Fruit fly (Drosophila melanogaster) whole organism, embryonic: ENCODE measurements around the gene CG6294.

Source experiments
- CG11695 ChIP-seq: fragments of 200-800 bp; sonication (Bioruptor generic); IDR thresholded peaks from 3 replicates; pipeline ENCODE4 v1.3.6; 2022; ENCODE audit warnings: missing biosample characterization, missing genetic modification characterization
- CG12659 ChIP-seq: fragments of 200-800 bp; sonication (Bioruptor generic); optimal IDR thresholded peaks from 3 replicates; lab custom pipeline; 2017; ENCODE audit warnings: mild to moderate bottlenecking, missing biosample characterization, missing genetic modification reagents, missing genetic modification characterization
- CG12942 ChIP-seq: fragments of 200-800 bp; sonication (Bioruptor generic); optimal IDR thresholded peaks from 3 replicates; lab custom pipeline; 2016; ENCODE audit warnings: missing biosample characterization, missing genetic modification characterization
- CG16813 ChIP-seq: fragments of 200-800 bp; sonication (Bioruptor generic); IDR thresholded peaks from 3 replicates; pipeline ENCODE4 v1.3.6; 2022; ENCODE audit warnings: missing biosample characterization, missing genetic modification characterization; ENCODE audit not compliant: partially characterized antibody
- CG16863 ChIP-seq: fragments of 200-800 bp; sonication (Bioruptor generic); optimal IDR thresholded peaks from 3 replicates; lab custom pipeline; 2016; ENCODE audit warnings: missing biosample characterization, missing genetic modification characterization
- CG17612 ChIP-seq: fragments of 200-800 bp; sonication (Bioruptor generic); IDR thresholded peaks from 2 replicates; pipeline ENCODE4 v1.3.6; 2022; ENCODE audit warnings: missing biosample characterization, missing genetic modification characterization
- CG18476 ChIP-seq: fragments of 200-800 bp; sonication (Bioruptor generic); optimal IDR thresholded peaks from 2 replicates; lab custom pipeline; 2016; ENCODE audit warnings: missing biosample characterization, mild to moderate bottlenecking, missing genetic modification characterization
- CG18764 ChIP-seq: fragments of 200-800 bp; sonication (Bioruptor generic); optimal IDR thresholded peaks from 3 replicates; lab custom pipeline; 2016; ENCODE audit warnings: missing biosample characterization, missing genetic modification characterization
- CG2116 ChIP-seq: fragments of 200-800 bp; sonication (Bioruptor generic); optimal IDR thresholded peaks from 3 replicates; lab custom pipeline; 2018; ENCODE audit warnings: missing biosample characterization, mild to moderate bottlenecking, missing genetic modification characterization
- CG3726 ChIP-seq: fragments of 200-800 bp; sonication (Bioruptor generic); IDR thresholded peaks from 3 replicates; pipeline ENCODE4, ENCODE4 v1.3.6; 2022; ENCODE audit warnings: missing biosample characterization, missing genetic modification characterization
- CG6654 ChIP-seq: fragments of 200-800 bp; sonication (Bioruptor generic); optimal IDR thresholded peaks from 2 replicates; lab custom pipeline; 2017; ENCODE audit warnings: missing biosample characterization, mild to moderate bottlenecking, missing genetic modification characterization
- CG7963 ChIP-seq: fragments of 200-800 bp; sonication (Bioruptor generic); IDR thresholded peaks from 3 replicates; pipeline ENCODE4 v1.3.6; 2022; ENCODE audit warnings: missing biosample characterization, missing genetic modification characterization; ENCODE audit not compliant: partially characterized antibody
- CG8388 ChIP-seq: fragments of 200-800 bp; sonication (Bioruptor generic); optimal IDR thresholded peaks from 2 replicates; lab custom pipeline; 2019; ENCODE audit warnings: missing biosample characterization, mild to moderate bottlenecking, missing genetic modification characterization, moderate library complexity
- CG8944 ChIP-seq: fragments of 200-800 bp; sonication (Bioruptor generic); optimal IDR thresholded peaks from 3 replicates; lab custom pipeline; 2016; ENCODE audit warnings: missing biosample characterization, missing genetic modification characterization
- Camta ChIP-seq: fragments of 200-800 bp; sonication (Bioruptor generic); optimal IDR thresholded peaks from 2 replicates; lab custom pipeline; 2016; ENCODE audit warnings: missing biosample characterization, missing genetic modification characterization
- Dad ChIP-seq: fragments of 200-800 bp; sonication (Bioruptor generic); optimal IDR thresholded peaks from 3 replicates; lab custom pipeline; 2016; ENCODE audit warnings: missing biosample characterization, missing genetic modification characterization
- Dll ChIP-seq: fragments of 200-800 bp; sonication (Bioruptor generic); IDR thresholded peaks from 4 replicates; pipeline ENCODE4 v1.3.6; 2022; ENCODE audit warnings: missing biosample characterization, missing genetic modification characterization; ENCODE audit not compliant: partially characterized antibody
- Dref ChIP-seq: fragments of 200-800 bp; sonication (Bioruptor generic); IDR thresholded peaks from 2 replicates; pipeline ENCODE4 v1.3.6; 2022; ENCODE audit warnings: missing biosample characterization, missing genetic modification characterization
- E2f2 ChIP-seq: fragments of 200-800 bp; sonication (Bioruptor generic); IDR thresholded peaks from 2 replicates; pipeline ENCODE4 v1.3.6; 2022; ENCODE audit warnings: missing biosample characterization, missing genetic modification characterization
- Fer2 ChIP-seq: fragments of 200-800 bp; sonication (Bioruptor generic); optimal IDR thresholded peaks from 2 replicates; lab custom pipeline; 2018; ENCODE audit warnings: missing biosample characterization, mild to moderate bottlenecking, missing genetic modification characterization, moderate library complexity
- Med ChIP-seq: fragments of 200-800 bp; sonication (Bioruptor generic); peaks from one replicate; lab custom pipeline; 2016; ENCODE audit warnings: missing biosample characterization, missing genetic modification characterization, mild to moderate bottlenecking, inconsistent platforms, moderate library complexity
- Myb ChIP-seq: fragments of 200-800 bp; sonication (Bioruptor generic); optimal IDR thresholded peaks from 2 replicates; lab custom pipeline; 2016; ENCODE audit warnings: missing biosample characterization, missing genetic modification characterization
- Neu2 ChIP-seq: fragments of 200-800 bp; sonication (Bioruptor generic); optimal IDR thresholded peaks from 3 replicates; lab custom pipeline; 2016; ENCODE audit warnings: missing biosample characterization, missing genetic modification characterization, borderline replicate concordance
- Nf-YB ChIP-seq: fragments of 200-800 bp; sonication (Bioruptor generic); optimal IDR thresholded peaks from 3 replicates; lab custom pipeline; 2019; ENCODE audit warnings: missing biosample characterization, mild to moderate bottlenecking, missing genetic modification characterization, moderate library complexity
- Opbp ChIP-seq: fragments of 200-800 bp; sonication (Bioruptor generic); IDR thresholded peaks from 3 replicates; pipeline ENCODE4 v1.3.6; 2022; ENCODE audit warnings: missing biosample characterization, missing genetic modification characterization; ENCODE audit not compliant: partially characterized antibody
- Pdp1 ChIP-seq, 2 experiments: fragments of 200-800 bp; sonication (Bioruptor generic); optimal IDR thresholded peaks; 3 replicates each; lab custom pipeline; 2016; ENCODE audit warnings: missing biosample characterization in 2 of 2, missing genetic modification characterization in 2 of 2, mild to moderate bottlenecking in 1 of 2, moderate library complexity in 1 of 2
- Scr ChIP-seq: fragments of 200-800 bp; sonication (Bioruptor generic); IDR thresholded peaks from 2 replicates; pipeline ENCODE4 v1.3.6; 2022; ENCODE audit warnings: missing biosample characterization, missing genetic modification characterization; ENCODE audit not compliant: partially characterized antibody
- Sox100B ChIP-seq: fragments of 200-800 bp; sonication (Bioruptor generic); optimal IDR thresholded peaks from 3 replicates; lab custom pipeline; 2018; ENCODE audit warnings: missing biosample characterization, mild to moderate bottlenecking, missing genetic modification characterization
- Xbp1 ChIP-seq: fragments of 200-800 bp; sonication (Bioruptor generic); optimal IDR thresholded peaks from 3 replicates; lab custom pipeline; 2016; ENCODE audit warnings: missing biosample characterization, mild to moderate bottlenecking, missing genetic modification characterization
- abd-A ChIP-seq: fragments of 200-800 bp; sonication (Bioruptor generic); optimal IDR thresholded peaks from 3 replicates; lab custom pipeline; 2019; ENCODE audit warnings: missing biosample characterization, mild to moderate bottlenecking, missing genetic modification characterization, moderate library complexity
- amos ChIP-seq: fragments of 200-800 bp; sonication (Bioruptor generic); IDR thresholded peaks from 2 replicates; pipeline ENCODE4 v1.3.6; 2022; ENCODE audit warnings: missing biosample characterization, missing genetic modification characterization; ENCODE audit not compliant: partially characterized antibody
- az2 ChIP-seq: fragments of 200-800 bp; sonication (Bioruptor generic); optimal IDR thresholded peaks from 3 replicates; lab custom pipeline; 2016; ENCODE audit warnings: missing biosample characterization, missing genetic modification characterization
- bab2 ChIP-seq: fragments of 200-800 bp; sonication (Bioruptor generic); optimal IDR thresholded peaks from 2 replicates; lab custom pipeline; 2016; ENCODE audit warnings: missing biosample characterization, missing genetic modification characterization
- bbx ChIP-seq: fragments of 200-800 bp; sonication (Bioruptor generic); IDR thresholded peaks from 2 replicates; pipeline ENCODE4 v1.3.6; 2022; ENCODE audit warnings: missing biosample characterization, missing genetic modification characterization; ENCODE audit not compliant: partially characterized antibody
- cg ChIP-seq: fragments of 200-800 bp; sonication (Bioruptor generic); optimal IDR thresholded peaks from 3 replicates; lab custom pipeline; 2019; ENCODE audit warnings: missing biosample characterization, mild to moderate bottlenecking, missing genetic modification characterization, moderate library complexity
- chinmo ChIP-seq: fragments of 200-800 bp; sonication (Bioruptor generic); IDR thresholded peaks from 4 replicates; pipeline ENCODE4 v1.3.6; 2022; ENCODE audit warnings: missing biosample characterization, missing genetic modification characterization; ENCODE audit not compliant: partially characterized antibody
- gfzf ChIP-seq: fragments of 200-800 bp; sonication (Bioruptor generic); optimal IDR thresholded peaks from 2 replicates; lab custom pipeline; 2016; ENCODE audit warnings: missing biosample characterization, mild to moderate bottlenecking, missing genetic modification characterization, moderate library complexity
- grau ChIP-seq: fragments of 200-800 bp; optimal IDR thresholded peaks from 3 replicates; lab custom pipeline; 2019; ENCODE audit warnings: missing biosample characterization, mild to moderate bottlenecking, missing genetic modification characterization, moderate library complexity
- hb ChIP-seq: fragments of 200-800 bp; sonication (Bioruptor generic); IDR thresholded peaks from 3 replicates; pipeline ENCODE4 v1.3.6; 2022; ENCODE audit warnings: missing biosample characterization, missing genetic modification characterization; ENCODE audit not compliant: partially characterized antibody
- mam ChIP-seq: fragments of 200-800 bp; sonication (Bioruptor generic); optimal IDR thresholded peaks from 3 replicates; lab custom pipeline; 2016; ENCODE audit warnings: missing biosample characterization, missing genetic modification characterization
- prd ChIP-seq, 3 experiments: fragments of >200 bp in 2 of 3; fragments of 200-800 bp in 1 of 3; sonication (Bioruptor generic) in 1 of 3; optimal IDR thresholded peaks in 2 of 3; IDR thresholded peaks in 1 of 3; 2 replicates in 2 of 3; 3 replicates in 1 of 3; pipeline versions ENCODE4 v1.3.6 to Lab custom; 2017 to 2022; ENCODE audit warnings: missing biosample characterization in 1 of 3, missing genetic modification characterization in 1 of 3
- row ChIP-seq: fragments of 200-800 bp; sonication (Bioruptor generic); IDR thresholded peaks from 3 replicates; pipeline ENCODE4 v1.3.6; 2022; ENCODE audit warnings: missing biosample characterization, missing genetic modification characterization
- sr ChIP-seq: fragments of 200-800 bp; sonication (Bioruptor generic); IDR thresholded peaks from 3 replicates; pipeline ENCODE4 v1.3.6; 2022; ENCODE audit warnings: missing biosample characterization, missing genetic modification characterization
- stwl ChIP-seq: fragments of 200-800 bp; sonication (Bioruptor generic); optimal IDR thresholded peaks from 3 replicates; lab custom pipeline; 2018; ENCODE audit warnings: missing biosample characterization, mild to moderate bottlenecking, missing genetic modification characterization, moderate library complexity
- tna ChIP-seq: fragments of 200-800 bp; sonication (Bioruptor generic); IDR thresholded peaks from 2 replicates; pipeline ENCODE4 v1.3.6; 2022; ENCODE audit warnings: missing biosample characterization, missing genetic modification characterization; ENCODE audit not compliant: partially characterized antibody
- toy ChIP-seq: fragments of 200-800 bp; sonication (Bioruptor generic); IDR thresholded peaks from 2 replicates; pipeline ENCODE4 v1.3.6; 2022; ENCODE audit warnings: missing biosample characterization, missing genetic modification characterization
- zf30C ChIP-seq: fragments of 200-800 bp; sonication (Bioruptor generic); optimal IDR thresholded peaks from 3 replicates; lab custom pipeline; 2018; ENCODE audit warnings: missing biosample characterization, mild to moderate bottlenecking, missing genetic modification characterization

The CG6294 gene

dm6 chrX:15484451-15485032 is 22.0 kb downstream of the CG6294 start (continued):
- TF ChIP-seq abd-A (tag; lab: Kevin White, UChicago) (no peak), CG12659 (GFP tag; lab: Kevin White, UChicago) (no peak), amos (GFP tag; lab: Robert Waterston, UW) (peak; percentile 57; the same call in 1 of the 2 replicates), cg (peak; percentile 80), Opbp (GFP tag; lab: Robert Waterston, UW) (peak; percentile 70; the same call in 2 of the 3 replicates), gfzf (GFP tag; lab: Kevin White, UChicago) (no peak), Pdp1 (GFP tag; optimal IDR thresholded peaks at IDR 0.05; lab: Kevin White, UChicago) (peak in 1 of 2 experiments; percentile 29), CG6654 (GFP tag; lab: Kevin White, UChicago) (no peak), Nf-YB (GFP tag; lab: Kevin White, UChicago) (no peak), bab2 (no peak), CG8944 (no peak), CG11695 (GFP tag; lab: Robert Waterston, UW) (no peak), Xbp1 (GFP tag; lab: Kevin White, UChicago) (no peak), Neu2 (GFP tag; lab: Kevin White, UChicago) (peak; percentile 98), Scr (GFP tag; lab: Robert Waterston, UW) (peak; percentile 66), sr (peak; percentile 95), az2 (GFP tag; lab: Kevin White, UChicago) (no peak), CG16813 (GFP tag; lab: Robert Waterston, UW) (peak; percentile 71), Camta (no peak), CG18764 (GFP tag; lab: Kevin White, UChicago) (no peak), CG2116 (GFP tag; lab: Kevin White, UChicago) (peak; percentile 59), zf30C (no peak), bbx (GFP tag; lab: Robert Waterston, UW) (peak; percentile 76), CG16863 (no peak), hb (GFP tag; lab: Robert Waterston, UW) (peak; percentile 64; the same call in 1 of the 3 replicates), Dad (GFP tag; lab: Kevin White, UChicago) (no peak), CG3726 (GFP tag; lab: Robert Waterston, UW) (no peak), prd (optimal IDR thresholded peaks at IDR 0.05; lab: Kevin White, UChicago) (no peak), prd (GFP tag; IDR thresholded peaks at IDR 0.05; lab: Robert Waterston, UW) (no peak)
- TF ChIP-seq, all 482 proteins: peak for 41

dm6 chrX:15486682-15487081 is 24.2 kb downstream of the CG6294 start, which contains the start of gene Gmap:
Gmap (plus strand) TSS chrX:15486922.
- no peak for TF ChIP-seq toy (GFP tag; lab: Robert Waterston, UW)
- no peak for TF ChIP-seq Fer2 (tag; lab: Kevin White, UChicago)
- peak; percentile 54 for TF ChIP-seq stwl
- peak; percentile 2 for TF ChIP-seq Myb (GFP tag; lab: Kevin White, UChicago)
- TF ChIP-seq CG18476 (GFP tag; lab: Kevin White, UChicago), result no peak
- no peak for TF ChIP-seq mam (GFP tag; lab: Kevin White, UChicago)
- no peak for TF ChIP-seq CG12942 (GFP tag; lab: Kevin White, UChicago)
- peak; percentile 42 for TF ChIP-seq Med (GFP tag; lab: Kevin White, UChicago)
- no peak for TF ChIP-seq gfzf (GFP tag; lab: Kevin White, UChicago)
- TF ChIP-seq CG7963 (GFP tag; lab: Robert Waterston, UW), result peak; percentile 93
- TF ChIP-seq Scr (GFP tag; lab: Robert Waterston, UW), result peak; percentile 80
- peak; percentile 94 for TF ChIP-seq E2f2
- TF ChIP-seq chinmo (GFP tag; lab: Robert Waterston, UW), result 0 out of 4 replicates have a peak, but pooled peaks have one; percentile 58
- TF ChIP-seq Dll, result peak; percentile 80
- peak; percentile 96 for TF ChIP-seq tna (GFP tag; lab: Robert Waterston, UW)
- peak; percentile 95 for TF ChIP-seq Dref (GFP tag; lab: Robert Waterston, UW)
- peak; percentile 80; the same call in 2 of the 3 replicates for TF ChIP-seq Opbp (GFP tag; lab: Robert Waterston, UW)
- no peak for TF ChIP-seq CG8388 (GFP tag; lab: Kevin White, UChicago)
- TF ChIP-seq Sox100B, result no peak
- TF ChIP-seq grau (tag; lab: Kevin White, UChicago), result no peak
- TF ChIP-seq row (GFP tag; lab: Robert Waterston, UW), result peak; percentile 14; the same call in 1 of the 3 replicates
- no peak for TF ChIP-seq CG17612
